Worm (Caenorhabditis elegans) whole organism, L3 larva: Measurements from ENCODE around the gene F54D12.8.

ENCODE experiments used
- R02D3.7 ChIP-seq: fragments of 150-350 bp; optimal IDR thresholded peaks from 2 replicates; lab custom pipeline; 2014; ENCODE audit warnings: missing biosample characterization, missing genetic modification characterization
- ZK546.5 ChIP-seq: sonication (generic microtip); optimal IDR thresholded peaks from 2 replicates; lab custom pipeline; 2017; ENCODE audit warnings: missing biosample characterization, missing genetic modification characterization
- ceh-16 ChIP-seq: sonication (generic microtip); optimal IDR thresholded peaks from 2 replicates; lab custom pipeline; 2017; ENCODE audit warnings: missing biosample characterization, missing genetic modification characterization
- ceh-82 ChIP-seq: fragments of 150-350 bp; optimal IDR thresholded peaks from 2 replicates; lab custom pipeline; 2014; ENCODE audit warnings: missing biosample characterization, missing genetic modification characterization
- ceh-9 ChIP-seq: sonication (generic microtip); optimal IDR thresholded peaks from 2 replicates; lab custom pipeline; 2018; ENCODE audit warnings: missing biosample characterization, missing genetic modification characterization
- daf-12 ChIP-seq: fragments of 150-350 bp; optimal IDR thresholded peaks from 2 replicates; lab custom pipeline; 2014; ENCODE audit warnings: missing biosample characterization, missing genetic modification reagents, missing genetic modification characterization
- egl-27 ChIP-seq: sonication (generic microtip); optimal IDR thresholded peaks from 4 replicates; lab custom pipeline; 2017; ENCODE audit warnings: missing biosample characterization, missing genetic modification reagents, missing genetic modification characterization
- egl-5 ChIP-seq: fragments of 150-350 bp; optimal IDR thresholded peaks from 2 replicates; lab custom pipeline; 2017; ENCODE audit warnings: missing biosample characterization, missing genetic modification reagents, missing genetic modification characterization, inconsistent platforms
- elt-1 ChIP-seq: fragments of 150-350 bp; optimal IDR thresholded peaks from 2 replicates; lab custom pipeline; 2014; ENCODE audit warnings: missing biosample characterization, missing genetic modification characterization
- elt-2 ChIP-seq: sonication (generic microtip); optimal IDR thresholded peaks from 2 replicates; lab custom pipeline; 2016; ENCODE audit warnings: missing genetic modification reagents, mild to moderate bottlenecking, missing genetic modification characterization, missing compliant biosample characterization
- elt-3 ChIP-seq, 3 experiments: fragments of 150-350 bp in 1 of 3; sonication (generic microtip) in 2 of 3; optimal IDR thresholded peaks; 2 replicates in 2 of 3; 4 replicates in 1 of 3; lab custom pipeline; 2014 to 2017; ENCODE audit warnings: missing biosample characterization in 3 of 3, missing genetic modification characterization in 3 of 3
- eor-1 ChIP-seq, 2 experiments: fragments of 150-350 bp; optimal IDR thresholded peaks; 2 replicates each; lab custom pipeline; 2014 to 2018; ENCODE audit warnings: missing biosample characterization in 2 of 2, missing genetic modification characterization in 2 of 2
- fkh-10 ChIP-seq: sonication (generic microtip); optimal IDR thresholded peaks from 2 replicates; lab custom pipeline; 2017; ENCODE audit warnings: missing biosample characterization, missing genetic modification reagents, missing genetic modification characterization
- hmg-11 ChIP-seq: sonication (generic microtip); optimal IDR thresholded peaks from 2 replicates; lab custom pipeline; 2016; ENCODE audit warnings: missing genetic modification characterization, missing compliant biosample characterization
- jun-1 ChIP-seq: fragments of 150-350 bp; optimal IDR thresholded peaks from 2 replicates; lab custom pipeline; 2014; ENCODE audit warnings: missing biosample characterization, missing genetic modification reagents, missing genetic modification characterization
- lin-15B ChIP-seq: fragments of 150-350 bp; optimal IDR thresholded peaks from 2 replicates; lab custom pipeline; 2014; ENCODE audit warnings: missing biosample characterization, missing genetic modification characterization
- lsy-12 ChIP-seq: sonication (generic microtip); optimal IDR thresholded peaks from 2 replicates; lab custom pipeline; 2016; ENCODE audit warnings: mild to moderate bottlenecking, missing genetic modification characterization, missing compliant biosample characterization
- mdl-1 ChIP-seq: fragments of 150-350 bp; optimal IDR thresholded peaks from 2 replicates; lab custom pipeline; 2014; ENCODE audit warnings: missing biosample characterization, missing genetic modification characterization
- mml-1 ChIP-seq: fragments of 150-350 bp; sonication (generic microtip); optimal IDR thresholded peaks from 3 replicates; lab custom pipeline; 2014; ENCODE audit warnings: missing biosample characterization, missing genetic modification characterization
- nfya-1 ChIP-seq: sonication (generic microtip); optimal IDR thresholded peaks from 2 replicates; lab custom pipeline; 2017; ENCODE audit warnings: missing genetic modification characterization, mild to moderate bottlenecking, missing compliant biosample characterization, antibody characterized with exemption, moderate library complexity; ENCODE audit not compliant: insufficient read depth
- nhr-11 ChIP-seq: fragments of 150-350 bp; optimal IDR thresholded peaks from 2 replicates; lab custom pipeline; 2014; ENCODE audit warnings: missing biosample characterization, missing genetic modification characterization
- nhr-23 ChIP-seq: fragments of 150-350 bp; optimal IDR thresholded peaks from 2 replicates; lab custom pipeline; 2014; ENCODE audit warnings: missing biosample characterization, missing genetic modification reagents, missing genetic modification characterization
- nhr-25 ChIP-seq: sonication (generic microtip); optimal IDR thresholded peaks from 2 replicates; lab custom pipeline; 2017; ENCODE audit warnings: missing biosample characterization, missing genetic modification characterization
- nhr-43 ChIP-seq: sonication (generic microtip); optimal IDR thresholded peaks from 2 replicates; lab custom pipeline; 2016; ENCODE audit warnings: mild to moderate bottlenecking, missing genetic modification characterization, missing compliant biosample characterization; ENCODE audit not compliant: poor library complexity, severe bottlenecking
- nhr-67 ChIP-seq: fragments of 150-350 bp; optimal IDR thresholded peaks from 2 replicates; lab custom pipeline; 2014; ENCODE audit warnings: missing biosample characterization, missing genetic modification characterization
- nhr-77 ChIP-seq: fragments of 150-350 bp; optimal IDR thresholded peaks from 2 replicates; lab custom pipeline; 2014; ENCODE audit warnings: missing biosample characterization, missing genetic modification characterization
- pha-4 ChIP-seq: fragments of 150-350 bp; optimal IDR thresholded peaks from 2 replicates; lab custom pipeline; 2014; ENCODE audit warnings: missing biosample characterization, missing genetic modification reagents, missing genetic modification characterization
- pqm-1 ChIP-seq: fragments of 150-350 bp; optimal IDR thresholded peaks from 2 replicates; lab custom pipeline; 2017; ENCODE audit warnings: missing biosample characterization, missing genetic modification characterization, inconsistent platforms
- skn-1 ChIP-seq: fragments of 150-350 bp; optimal IDR thresholded peaks from 2 replicates; lab custom pipeline; 2014; ENCODE audit warnings: missing biosample characterization, missing genetic modification characterization
- snpc-4 ChIP-seq: fragments of 150-350 bp; optimal IDR thresholded peaks from 2 replicates; lab custom pipeline; 2014; ENCODE audit warnings: missing biosample characterization, missing genetic modification characterization
- unc-39 ChIP-seq: sonication (generic microtip); optimal IDR thresholded peaks from 4 replicates; lab custom pipeline; 2017; ENCODE audit warnings: missing biosample characterization, missing genetic modification characterization
- unc-62 ChIP-seq: fragments of 150-350 bp; sonication (generic microtip); optimal IDR thresholded peaks from 4 replicates; lab custom pipeline; 2014; ENCODE audit warnings: missing biosample characterization, missing genetic modification reagents, missing genetic modification characterization
- zag-1 ChIP-seq: fragments of 150-350 bp; optimal IDR thresholded peaks from 2 replicates; lab custom pipeline; 2014; ENCODE audit warnings: missing biosample characterization, missing genetic modification characterization
- ztf-11 ChIP-seq: fragments of 150-350 bp; optimal IDR thresholded peaks from 2 replicates; lab custom pipeline; 2014; ENCODE audit warnings: missing biosample characterization, missing genetic modification characterization

Gene F54D12.8

ce11 chrII:1400105-1400504, 2.3 kb upstream of the F54D12.8 start, which contains the start of gene F54D12.1:
Gene F54D12.1 (plus strand): TSS chrII:1400405.
- TF ChIP-seq daf-12 (tag; lab: Kevin White, UChicago) (no peak), unc-62 (GFP tag; lab: Kevin White, UChicago) (no peak), nhr-67 (tag; lab: Kevin White, UChicago) (no peak), mml-1 (tag; lab: Kevin White, UChicago) (no peak)

ce11 chrII:1398396-1398795, 558 bp upstream of the F54D12.8 start, which contains the start of gene F54D12.2:
Gene F54D12.2 (plus strand): TSS chrII:1398696.
- TF ChIP-seq nhr-25 (tag; lab: Kevin White, UChicago): no peak
- no peak for TF ChIP-seq nhr-43 (tag; lab: Kevin White, UChicago)
- no peak for TF ChIP-seq pqm-1
- TF ChIP-seq unc-39: no peak
- TF ChIP-seq elt-2 (tag; lab: Kevin White, UChicago): no peak
- TF ChIP-seq nhr-23 (tag; lab: Kevin White, UChicago): no peak
- no peak for TF ChIP-seq eor-1 (tag; optimal IDR thresholded peaks at IDR 0.05; lab: Kevin White, UChicago)
- TF ChIP-seq ztf-11: no peak
- no peak for TF ChIP-seq unc-62 (GFP tag; lab: Kevin White, UChicago)
- TF ChIP-seq nfya-1 (tag; lab: Kevin White, UChicago): no peak
- no peak for TF ChIP-seq R02D3.7
- no peak for TF ChIP-seq nhr-77 (tag; lab: Kevin White, UChicago)
- no peak for TF ChIP-seq daf-12 (tag; lab: Kevin White, UChicago)
- no peak for TF ChIP-seq nhr-11 (tag; lab: Kevin White, UChicago)
- no peak for TF ChIP-seq elt-3 (tag; optimal IDR thresholded peaks at IDR 0.05; lab: Kevin White, UChicago)
- no peak for TF ChIP-seq hmg-11 (tag; lab: Kevin White, UChicago)
- no peak for TF ChIP-seq egl-27 (tag; lab: Kevin White, UChicago)
- no peak for TF ChIP-seq ceh-82
- TF ChIP-seq zag-1: no peak

- no peak for TF ChIP-seq daf-12 (tag; lab: Kevin White, UChicago)
- no peak for TF ChIP-seq skn-1
- peak; percentile 92 for TF ChIP-seq elt-2 (tag; lab: Kevin White, UChicago)
- peak; percentile 11 for TF ChIP-seq jun-1 (tag; lab: Kevin White, UChicago)
- peak; percentile 70 for TF ChIP-seq pqm-1
Observed at ce11 chrII:1386478-1386877, 11.4 kb downstream of the F54D12.8 start, which contains the start of gene aat-7. Gene aat-7 (plus strand): TSS chrII:1386870.

- no peak for TF ChIP-seq elt-1
- TF ChIP-seq snpc-4 (tag; lab: Kevin White, UChicago): no peak
- TF ChIP-seq fkh-10 (GFP tag; lab: Kevin White, UChicago): no peak
- TF ChIP-seq ceh-16 (tag; lab: Kevin White, UChicago): no peak
- no peak for TF ChIP-seq ceh-82
- TF ChIP-seq jun-1 (tag; lab: Kevin White, UChicago): no peak
- no peak for TF ChIP-seq mdl-1 (tag; lab: Kevin White, UChicago)
- TF ChIP-seq egl-27 (tag; lab: Kevin White, UChicago): no peak
- TF ChIP-seq pha-4 (tag; lab: Kevin White, UChicago): no peak
- no peak for TF ChIP-seq ceh-9 (tag; lab: Kevin White, UChicago)
- TF ChIP-seq, all 47 proteins: peak for 0
Observed at ce11 chrII:1385280-1385679, 12.6 kb downstream of the F54D12.8 start, which contains the start of gene F54D12.7. Gene F54D12.7 (minus strand): TSS chrII:1385380.

ce11 chrII:1381618-1382017, 16.2 kb downstream of the F54D12.8 start, which contains the start of gene F54D12.9:
Gene F54D12.9 (minus strand): TSS chrII:1381718.
- no peak for TF ChIP-seq lin-15B (tag; lab: Kevin White, UChicago)
- TF ChIP-seq egl-5 (tag; lab: Kevin White, UChicago): no peak
- TF ChIP-seq zag-1: no peak
- no peak for TF ChIP-seq ZK546.5 (tag; lab: Kevin White, UChicago)
- no peak for TF ChIP-seq jun-1 (tag; lab: Kevin White, UChicago)
- no peak for TF ChIP-seq lsy-12 (tag; lab: Kevin White, UChicago)
- TF ChIP-seq ceh-16 (tag; lab: Kevin White, UChicago): no peak
- TF ChIP-seq, all 47 proteins: peak for 0
